Fruit fly (Drosophila melanogaster): ENCODE measurements around the gene Ugt307A1.

Gene Ugt307A1

DNA sequence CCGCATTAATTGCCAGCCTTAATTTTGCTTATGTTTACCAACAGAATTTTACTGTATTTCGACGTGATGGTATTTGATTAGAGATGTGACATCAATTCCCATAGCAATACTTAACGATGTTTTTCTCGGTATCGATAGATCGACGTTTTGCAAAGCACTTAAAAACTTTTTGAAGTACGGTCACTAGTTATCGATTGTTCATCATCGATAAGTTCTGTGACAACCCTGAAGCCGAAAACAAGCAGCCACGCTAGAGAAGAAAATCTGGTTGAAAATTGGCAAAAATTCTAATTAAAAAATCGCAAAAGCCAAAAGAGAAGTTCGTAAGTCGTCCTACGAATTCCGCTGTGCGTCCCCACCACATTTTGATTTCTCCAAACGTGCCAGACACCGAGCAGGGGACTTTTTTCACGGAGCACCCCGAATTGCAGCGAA is 35.2 kb upstream of the Ugt307A1 start, which contains the start of the genes Rab30 and Caper (continued):
- TF ChIP-seq CG6689 (GFP tag; IDR thresholded peaks at IDR 0.05), result no peak
- peak; percentile 88 for TF ChIP-seq nmo (GFP tag; optimal IDR thresholded peaks at IDR 0.05)
- TF ChIP-seq fd96Cb (tag; optimal IDR thresholded peaks at IDR 0.05), result no peak
- no peak for TF ChIP-seq cg (GFP tag; optimal IDR thresholded peaks at IDR 0.05)
- peak; percentile 70 for TF ChIP-seq CG12769 (tag; optimal IDR thresholded peaks at IDR 0.05)
- TF ChIP-seq Deaf1 (tag; optimal IDR thresholded peaks at IDR 0.05), result peak; percentile 58
- TF ChIP-seq ab (GFP tag; optimal IDR thresholded peaks at IDR 0.05), result no peak
- no peak for TF ChIP-seq aop (GFP tag; IDR thresholded peaks at IDR 0.05)
- TF ChIP-seq CG11723 (GFP tag; optimal IDR thresholded peaks at IDR 0.05), result no peak
- no peak for TF ChIP-seq Dfd (GFP tag; optimal IDR thresholded peaks at IDR 0.05)
- no peak; the same call in 2 of the 3 replicates for TF ChIP-seq CG11456 (GFP tag; IDR thresholded peaks at IDR 0.05)
- TF ChIP-seq CG8478 (optimal IDR thresholded peaks at IDR 0.05), result no peak
- 0 out of 2 replicates have a peak, but pooled peaks have one; percentile 28 for TF ChIP-seq klu (GFP tag; IDR thresholded peaks at IDR 0.05)
- no peak; the same call in 1 of the 2 replicates for TF ChIP-seq CG9215 (GFP tag; IDR thresholded peaks at IDR 0.05)
- peak; percentile 56 for TF ChIP-seq vvl (GFP tag; IDR thresholded peaks at IDR 0.05)
- no peak for TF ChIP-seq CG6813 (GFP tag; optimal IDR thresholded peaks at IDR 0.05)
- peak; percentile 35 for TF ChIP-seq CG16863 (GFP tag; optimal IDR thresholded peaks at IDR 0.05)
- TF ChIP-seq Dek (tag; optimal IDR thresholded peaks at IDR 0.05), result peak; percentile 3
- TF ChIP-seq MBD-R2 (GFP tag; IDR thresholded peaks at IDR 0.05), result peak; percentile 80
- TF ChIP-seq CG31224 (GFP tag; IDR thresholded peaks at IDR 0.05), result no peak
- peak; percentile 8 for TF ChIP-seq Vsx1 (GFP tag; optimal IDR thresholded peaks at IDR 0.05)
- no peak for TF ChIP-seq Rx (GFP tag; IDR thresholded peaks at IDR 0.05)
- TF ChIP-seq mirr (GFP tag; optimal IDR thresholded peaks at IDR 0.05), result peak; percentile 45
- TF ChIP-seq CG18262 (tag; optimal IDR thresholded peaks at IDR 0.05), result peak; percentile 9
- TF ChIP-seq exex (tag; optimal IDR thresholded peaks at IDR 0.05), result peak; percentile 23
- TF ChIP-seq CG4854 (GFP tag; optimal IDR thresholded peaks at IDR 0.05), result peak; percentile 27
- peak; percentile 5 for TF ChIP-seq Atf3 (GFP tag; optimal IDR thresholded peaks at IDR 0.05)
- no peak for TF ChIP-seq gem (tag; optimal IDR thresholded peaks at IDR 0.05)
- TF ChIP-seq sc (optimal IDR thresholded peaks at IDR 0.05), result no peak
- no peak for TF ChIP-seq sc (GFP tag; optimal IDR thresholded peaks at IDR 0.05)
- no peak for TF ChIP-seq E2f1 (GFP tag; IDR thresholded peaks at IDR 0.05)
- no peak for TF ChIP-seq CG11696 (GFP tag; IDR thresholded peaks at IDR 0.05)
- no peak for TF ChIP-seq gcm2 (GFP tag; optimal IDR thresholded peaks at IDR 0.05)
- TF ChIP-seq CG11093 (GFP tag; IDR thresholded peaks at IDR 0.05), result no peak
- no peak for TF ChIP-seq CG9876 (GFP tag; optimal IDR thresholded peaks at IDR 0.05)
- no peak for TF ChIP-seq esg (GFP tag; conservative IDR thresholded peaks at IDR 0.05)
- peak; percentile 13 for TF ChIP-seq CrebB (tag; optimal IDR thresholded peaks at IDR 0.05)
- no peak for TF ChIP-seq bowl (GFP tag; IDR thresholded peaks at IDR 0.05)
- TF ChIP-seq vnd (GFP tag; IDR thresholded peaks at IDR 0.05; ENCODE audit: partially characterized antibody), result peak; percentile 98
- no peak for TF ChIP-seq Lpt (GFP tag; optimal IDR thresholded peaks at IDR 0.05)
- TF ChIP-seq Adf1 (GFP tag; IDR thresholded peaks at IDR 0.05), result peak; percentile 54
- 0 out of 2 replicates have a peak, but pooled peaks have one; percentile 38 for TF ChIP-seq Taf1 (GFP tag; IDR thresholded peaks at IDR 0.05)
- TF ChIP-seq Nf-YC (tag; optimal IDR thresholded peaks at IDR 0.05), result peak; percentile 68
- TF ChIP-seq Nf-YA (GFP tag; IDR thresholded peaks at IDR 0.05), result no peak
- TF ChIP-seq CG32767 (GFP tag; IDR thresholded peaks at IDR 0.05), result no peak
- TF ChIP-seq kah (GFP tag; optimal IDR thresholded peaks at IDR 0.05), result no peak
- TF ChIP-seq ATbp (GFP tag; optimal IDR thresholded peaks at IDR 0.05), result no peak
- TF ChIP-seq CG10321 (GFP tag; IDR thresholded peaks at IDR 0.05), result no peak
- no peak for TF ChIP-seq Hr78 (GFP tag; optimal IDR thresholded peaks at IDR 0.05)
- peak; percentile 54 to 63 for TF ChIP-seq Pdp1 (GFP tag; optimal IDR thresholded peaks at IDR 0.05)
- TF ChIP-seq CG12155 (GFP tag; optimal IDR thresholded peaks at IDR 0.05), result peak; percentile 56
- no peak for TF ChIP-seq CG14965 (GFP tag; optimal IDR thresholded peaks at IDR 0.05; ENCODE audit: borderline replicate concordance)
